Fruit fly (Drosophila melanogaster) whole organism: Measurements from ENCODE around the gene eff.

ENCODE experiments used
- CG8478 ChIP-seq: fragments of >200 bp; optimal IDR thresholded peaks from 2 replicates; lab custom pipeline; 2018; ENCODE audit warnings: inconsistent platforms
- Dll ChIP-seq: fragments of >200 bp; optimal IDR thresholded peaks from 2 replicates; lab custom pipeline; 2017
- EcR ChIP-seq, 2 experiments: fragments of >200 bp; optimal IDR thresholded peaks; 2 replicates each; lab custom pipeline; 2017; ENCODE audit warnings: missing biosample characterization in 2 of 2, missing genetic modification characterization in 2 of 2, missing genetic modification reagents in 2 of 2
- psq ChIP-seq: fragments of >200 bp; optimal IDR thresholded peaks from 2 replicates; lab custom pipeline; 2017

DNA sequence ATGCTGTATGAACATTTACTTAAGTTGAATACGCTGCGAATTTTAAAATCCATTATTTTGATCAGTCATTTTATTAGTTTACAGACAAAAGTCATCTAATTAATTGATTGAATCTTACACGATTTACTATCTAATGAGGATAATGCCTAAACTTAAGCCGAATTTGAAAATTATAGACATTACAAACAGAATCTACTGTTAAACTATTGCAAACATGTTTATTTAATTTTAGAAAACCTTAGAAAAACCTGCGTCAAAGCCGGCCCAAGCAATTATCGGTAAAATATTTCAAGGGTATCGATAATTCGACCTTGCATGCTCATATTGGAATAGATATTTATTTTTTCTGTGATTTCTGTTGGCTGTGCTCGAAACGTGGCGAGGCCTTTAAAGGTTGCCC is 20.2 kb downstream of the eff start:
- TF ChIP-seq CG8478 (lab: Kevin White, UChicago) (no peak), psq (no peak), EcR (GFP tag; optimal IDR thresholded peaks at IDR 0.05; lab: Kevin White, UChicago) (no peak), Dll (lab: Kevin White, UChicago) (no peak)
